Worm (Caenorhabditis elegans) whole organism, L1 larva: ENCODE results near the gene tag-325.

ENCODE experiments used
- C16A3.4 ChIP-seq: fragments of 150-350 bp; optimal IDR thresholded peaks from 2 replicates; lab custom pipeline; 2014; ENCODE audit warnings: missing biosample characterization, missing genetic modification characterization
- F16B12.6 ChIP-seq: fragments of 150-350 bp; optimal IDR thresholded peaks from 2 replicates; lab custom pipeline; 2014; ENCODE audit warnings: missing biosample characterization, missing genetic modification characterization
- Y116A8C.19 ChIP-seq: sonication (generic microtip); optimal IDR thresholded peaks from 2 replicates; lab custom pipeline; 2016; ENCODE audit warnings: missing compliant biosample characterization, missing genetic modification characterization, borderline replicate concordance
- aha-1 ChIP-seq: fragments of 150-350 bp; optimal IDR thresholded peaks from 2 replicates; lab custom pipeline; 2014; ENCODE audit warnings: missing biosample characterization, missing genetic modification characterization
- alr-1 ChIP-seq: fragments of 200-800 bp; sonication (Bioruptor generic); optimal IDR thresholded peaks from 2 replicates; lab custom pipeline; 2018; ENCODE audit warnings: borderline replicate concordance, mild to moderate bottlenecking, missing genetic modification characterization, missing compliant biosample characterization
- aly-2 ChIP-seq: fragments of 150-350 bp; optimal IDR thresholded peaks from 2 replicates; lab custom pipeline; 2014; ENCODE audit warnings: missing biosample characterization, missing genetic modification characterization
- blmp-1 ChIP-seq: fragments of 150-350 bp; optimal IDR thresholded peaks from 2 replicates; lab custom pipeline; 2014; ENCODE audit warnings: missing biosample characterization, missing genetic modification characterization
- ceh-8 ChIP-seq: fragments of 200-800 bp; sonication (Bioruptor generic); optimal IDR thresholded peaks from 2 replicates; lab custom pipeline; 2018; ENCODE audit warnings: mild to moderate bottlenecking, missing genetic modification characterization, moderate library complexity, missing compliant biosample characterization
- ceh-82 ChIP-seq, 3 experiments: fragments of 150-350 bp in 1 of 3; sonication (generic microtip) in 2 of 3; optimal IDR thresholded peaks; 2 replicates each; lab custom pipeline; 2014 to 2017; ENCODE audit warnings: missing biosample characterization in 3 of 3, missing genetic modification characterization in 3 of 3
- ceh-90 ChIP-seq: sonication (generic microtip); optimal IDR thresholded peaks from 2 replicates; lab custom pipeline; 2016; ENCODE audit warnings: missing genetic modification characterization, missing compliant biosample characterization
- dpl-1 ChIP-seq, 3 experiments: fragments of 150-350 bp in 2 of 3; sonication (generic microtip) in 1 of 3; optimal IDR thresholded peaks; 2 replicates each; lab custom pipeline; 2014 to 2017; ENCODE audit warnings: missing biosample characterization in 3 of 3, missing genetic modification characterization in 3 of 3, missing genetic modification reagents in 3 of 3
- dsc-1 ChIP-seq: sonication (generic microtip); optimal IDR thresholded peaks from 2 replicates; lab custom pipeline; 2016; ENCODE audit warnings: mild to moderate bottlenecking, missing genetic modification characterization, missing compliant biosample characterization
- efl-1 ChIP-seq, 4 experiments: fragments of 150-350 bp; optimal IDR thresholded peaks in 3 of 4; peaks in 1 of 4; 1 replicate in 1 of 4; 2 replicates in 3 of 4; lab custom pipeline; 2014; ENCODE audit warnings: missing biosample characterization in 2 of 4, missing genetic modification characterization in 2 of 4, missing genetic modification reagents in 2 of 4
- egl-13 ChIP-seq: sonication (generic microtip); optimal IDR thresholded peaks from 2 replicates; lab custom pipeline; 2016; ENCODE audit warnings: missing genotype, missing genetic modification reagents, missing genetic modification characterization, missing compliant biosample characterization
- elt-2 ChIP-seq: sonication (generic microtip); optimal IDR thresholded peaks from 2 replicates; lab custom pipeline; 2016; ENCODE audit warnings: missing genetic modification characterization, mild to moderate bottlenecking, inconsistent platforms, missing compliant biosample characterization, missing genetic modification reagents
- elt-3 ChIP-seq, 6 experiments: fragments of 150-350 bp in 1 of 6; sonication (generic microtip); optimal IDR thresholded peaks; 2 replicates each; lab custom pipeline; 2017 to 2018; ENCODE audit warnings: missing biosample characterization in 6 of 6, missing genetic modification characterization in 6 of 6, inconsistent platforms in 1 of 6
- ets-5 ChIP-seq: fragments of 200-800 bp; sonication (Bioruptor generic); IDR thresholded peaks from 2 replicates; pipeline ENCODE4 v1.3.6; 2022; ENCODE audit warnings: missing genetic modification characterization, missing compliant biosample characterization
- fkh-10 ChIP-seq: sonication (generic microtip); optimal IDR thresholded peaks from 2 replicates; lab custom pipeline; 2017; ENCODE audit warnings: missing biosample characterization, missing genetic modification reagents, missing genetic modification characterization
- hlh-17 ChIP-seq: fragments of 200-800 bp; sonication (Bioruptor generic); optimal IDR thresholded peaks from 2 replicates; lab custom pipeline; 2018; ENCODE audit warnings: missing genetic modification characterization, mild to moderate bottlenecking, missing compliant biosample characterization, moderate library complexity, borderline replicate concordance
- hlh-4 ChIP-seq: sonication (generic microtip); optimal IDR thresholded peaks from 2 replicates; lab custom pipeline; 2016; ENCODE audit warnings: mild to moderate bottlenecking, missing genetic modification characterization, missing compliant biosample characterization
- hpl-2 ChIP-seq: fragments of 150-350 bp; optimal IDR thresholded peaks from 2 replicates; lab custom pipeline; 2014; ENCODE audit warnings: missing biosample characterization, missing genetic modification reagents, missing genetic modification characterization
- irx-1 ChIP-seq: sonication (generic microtip); optimal IDR thresholded peaks from 2 replicates; lab custom pipeline; 2016; ENCODE audit warnings: missing genetic modification characterization, missing compliant biosample characterization
- jun-1 ChIP-seq: fragments of 150-350 bp; optimal IDR thresholded peaks from 2 replicates; lab custom pipeline; 2014; ENCODE audit warnings: missing biosample characterization, missing genetic modification reagents, missing genetic modification characterization
- lin-13 ChIP-seq: fragments of 150-350 bp; optimal IDR thresholded peaks from 2 replicates; lab custom pipeline; 2014; ENCODE audit warnings: missing biosample characterization, missing genetic modification reagents, missing genetic modification characterization
- lin-14 ChIP-seq: fragments of 200-800 bp; sonication (Bioruptor generic); optimal IDR thresholded peaks from 2 replicates; lab custom pipeline; 2018; ENCODE audit warnings: mild to moderate bottlenecking, missing genetic modification characterization, moderate library complexity, missing compliant biosample characterization
- lin-15B ChIP-seq: fragments of 150-350 bp; sonication (generic microtip); optimal IDR thresholded peaks from 3 replicates; lab custom pipeline; 2014; ENCODE audit warnings: missing biosample characterization, missing genetic modification characterization
- lin-35 ChIP-seq, 2 experiments: fragments of 150-350 bp; optimal IDR thresholded peaks; 2 replicates each; lab custom pipeline; 2014; ENCODE audit warnings: missing biosample characterization in 2 of 2, missing genetic modification characterization in 2 of 2, missing genetic modification reagents in 2 of 2
- lin-39 ChIP-seq: fragments of 150-350 bp; optimal IDR thresholded peaks from 2 replicates; lab custom pipeline; 2014; ENCODE audit warnings: missing biosample characterization, missing genetic modification reagents, missing genetic modification characterization
- lir-3 ChIP-seq: sonication (generic microtip); optimal IDR thresholded peaks from 2 replicates; lab custom pipeline; 2016; ENCODE audit warnings: mild to moderate bottlenecking, missing genetic modification characterization, moderate library complexity, missing compliant biosample characterization; ENCODE audit not compliant: poor library complexity
- lsy-2 ChIP-seq, 2 experiments: fragments of 150-350 bp; optimal IDR thresholded peaks; 2 replicates each; lab custom pipeline; 2014; ENCODE audit warnings: missing biosample characterization in 2 of 2, missing genetic modification characterization in 2 of 2
- mdl-1 ChIP-seq, 2 experiments: fragments of 150-350 bp; optimal IDR thresholded peaks; 2 replicates each; lab custom pipeline; 2014 to 2017; ENCODE audit warnings: missing biosample characterization in 2 of 2, missing genetic modification characterization in 2 of 2, inconsistent platforms in 1 of 2
- mef-2 ChIP-seq: fragments of 150-350 bp; optimal IDR thresholded peaks from 2 replicates; lab custom pipeline; 2014; ENCODE audit warnings: missing biosample characterization, missing genetic modification characterization
- nhr-11 ChIP-seq: fragments of 150-350 bp; optimal IDR thresholded peaks from 2 replicates; lab custom pipeline; 2014; ENCODE audit warnings: missing biosample characterization, missing genetic modification characterization
- nhr-12 ChIP-seq: sonication (generic microtip); optimal IDR thresholded peaks from 2 replicates; lab custom pipeline; 2017; ENCODE audit warnings: missing biosample characterization, missing genetic modification characterization
- nhr-19 ChIP-seq: fragments of 200-800 bp; sonication (Bioruptor generic); conservative IDR thresholded peaks from 2 replicates; pipeline ENCODE4 v1.3.6; 2022; ENCODE audit warnings: missing genetic modification characterization, missing compliant biosample characterization
- nhr-20 ChIP-seq: sonication (generic microtip); optimal IDR thresholded peaks from 2 replicates; lab custom pipeline; 2016; ENCODE audit warnings: mild to moderate bottlenecking, missing genetic modification characterization, missing compliant biosample characterization
- nhr-237 ChIP-seq: fragments of 150-350 bp; optimal IDR thresholded peaks from 2 replicates; lab custom pipeline; 2014; ENCODE audit warnings: missing biosample characterization, missing genetic modification characterization
- nhr-28 ChIP-seq: fragments of 150-350 bp; optimal IDR thresholded peaks from 2 replicates; lab custom pipeline; 2014; ENCODE audit warnings: missing biosample characterization, missing genetic modification characterization
- nhr-71 ChIP-seq: sonication (generic microtip); optimal IDR thresholded peaks from 2 replicates; lab custom pipeline; 2016; ENCODE audit warnings: mild to moderate bottlenecking, missing genetic modification characterization, moderate library complexity, missing compliant biosample characterization
- nhr-90 ChIP-seq: sonication (generic microtip); optimal IDR thresholded peaks from 2 replicates; lab custom pipeline; 2016; ENCODE audit warnings: mild to moderate bottlenecking, missing genetic modification characterization, missing compliant biosample characterization; ENCODE audit not compliant: poor library complexity
- pag-3 ChIP-seq: sonication (generic microtip); optimal IDR thresholded peaks from 2 replicates; lab custom pipeline; 2017; ENCODE audit warnings: missing genetic modification characterization, mild to moderate bottlenecking, missing compliant biosample characterization, antibody characterized with exemption, borderline replicate concordance; ENCODE audit not compliant: insufficient read depth
- rnt-1 ChIP-seq: sonication (generic microtip); optimal IDR thresholded peaks from 2 replicates; lab custom pipeline; 2016; ENCODE audit warnings: mild to moderate bottlenecking, missing genetic modification characterization, moderate library complexity, missing compliant biosample characterization
- snpc-4 ChIP-seq: fragments of 150-350 bp; optimal IDR thresholded peaks from 2 replicates; lab custom pipeline; 2014; ENCODE audit warnings: missing biosample characterization, missing genetic modification characterization
- snu-23 ChIP-seq: sonication (generic microtip); optimal IDR thresholded peaks from 2 replicates; lab custom pipeline; 2016; ENCODE audit warnings: missing genetic modification characterization, missing compliant biosample characterization
- sup-37 ChIP-seq: fragments of 200-800 bp; sonication (Bioruptor generic); optimal IDR thresholded peaks from 2 replicates; lab custom pipeline; 2018; ENCODE audit warnings: mild to moderate bottlenecking, missing genetic modification characterization, missing compliant biosample characterization
- tbx-2 ChIP-seq: sonication (generic microtip); optimal IDR thresholded peaks from 2 replicates; lab custom pipeline; 2016; ENCODE audit warnings: missing genetic modification characterization, missing compliant biosample characterization
- unc-130 ChIP-seq: fragments of 150-350 bp; optimal IDR thresholded peaks from 2 replicates; lab custom pipeline; 2017; ENCODE audit warnings: missing biosample characterization, missing genetic modification characterization, inconsistent platforms
- unc-62 ChIP-seq: fragments of 150-350 bp; optimal IDR thresholded peaks from 2 replicates; lab custom pipeline; 2014; ENCODE audit warnings: missing biosample characterization, missing genetic modification reagents, missing genetic modification characterization
- unc-86 ChIP-seq: sonication (generic microtip); optimal IDR thresholded peaks from 2 replicates; lab custom pipeline; 2016; ENCODE audit warnings: missing genetic modification characterization, missing compliant biosample characterization
- zag-1 ChIP-seq: fragments of 150-350 bp; optimal IDR thresholded peaks from 2 replicates; lab custom pipeline; 2014; ENCODE audit warnings: missing biosample characterization, missing genetic modification characterization
- ztf-4 ChIP-seq: fragments of 150-350 bp; optimal IDR thresholded peaks from 2 replicates; lab custom pipeline; 2014; ENCODE audit warnings: missing biosample characterization, missing genetic modification characterization

The tag-325 gene

ce11 chrIII:4754001-4754561, 42.6 kb upstream of the tag-325 start, which contains the start of the genes rps-0 and rbg-3 (continued):
- TF ChIP-seq nhr-28 (tag; lab: Kevin White, UChicago) (no peak), pag-3 (no peak), nhr-11 (tag; lab: Kevin White, UChicago) (peak; percentile 74), unc-86 (tag; lab: Kevin White, UChicago) (peak; percentile 88), nhr-12 (tag; lab: Kevin White, UChicago) (no peak), hpl-2 (GFP tag; lab: Kevin White, UChicago) (peak; percentile 55), rnt-1 (tag; lab: Kevin White, UChicago) (peak; percentile 92), blmp-1 (tag; lab: Kevin White, UChicago) (peak; percentile 89), lsy-2 (tag; optimal IDR thresholded peaks at IDR 0.05; lab: Kevin White, UChicago) (peak; percentile 97), Y116A8C.19 (tag; lab: Kevin White, UChicago) (no peak), lin-35 (GFP tag; optimal IDR thresholded peaks at IDR 0.05; lab: Kevin White, UChicago) (peak; percentile 92 to 95), ceh-82 (tag; optimal IDR thresholded peaks at IDR 0.05; lab: Kevin White, UChicago) (peak; percentile 93 to 94 (median 93)), elt-2 (peak; percentile 49), ceh-8 (GFP tag; lab: Kevin White, UChicago) (peak; percentile 90), nhr-71 (peak; percentile 97), alr-1 (no peak), unc-62 (GFP tag; lab: Kevin White, UChicago) (no peak), fkh-10 (GFP tag; lab: Kevin White, UChicago) (peak; percentile 42), snu-23 (GFP tag; lab: Kevin White, UChicago) (peak; percentile 96), mdl-1 (tag; optimal IDR thresholded peaks at IDR 0.05; lab: Kevin White, UChicago) (peak in 1 of 2 experiments; percentile 84), aly-2 (tag; lab: Kevin White, UChicago) (peak; percentile 66), irx-1 (tag; lab: Kevin White, UChicago) (peak; percentile 85), sup-37 (peak; percentile 38), C16A3.4 (peak; percentile 97), hlh-4 (tag; lab: Kevin White, UChicago) (no peak), hlh-17 (GFP tag; lab: Kevin White, UChicago) (no peak), snpc-4 (peak; percentile 47), elt-3 (tag; optimal IDR thresholded peaks at IDR 0.05; lab: Kevin White, UChicago) (peak in 5 of 6 experiments; percentile 13 to 90 (median 75)), F16B12.6 (tag; lab: Kevin White, UChicago) (peak; percentile 71), nhr-19 (GFP tag; lab: Robert Waterston, UW) (peak; percentile 93), ceh-90 (tag; lab: Kevin White, UChicago) (peak; percentile 20), dpl-1 (GFP tag; optimal IDR thresholded peaks at IDR 0.05; lab: Kevin White, UChicago) (peak; percentile 88 to 93 (median 93)), lin-39 (tag; lab: Kevin White, UChicago) (peak; percentile 77), lin-15B (tag; lab: Kevin White, UChicago) (peak; percentile 92), nhr-237 (tag; lab: Kevin White, UChicago) (peak; percentile 49), zag-1 (tag; lab: Kevin White, UChicago) (no peak), lin-14 (peak; percentile 95), lir-3 (tag; lab: Kevin White, UChicago) (peak; percentile 75), mef-2 (peak; percentile 57), egl-13 (peak; percentile 82), ets-5 (no peak), tbx-2 (peak; percentile 93), lin-13 (GFP tag; lab: Kevin White, UChicago) (peak; percentile 90), dsc-1 (tag; lab: Kevin White, UChicago) (peak; percentile 92), efl-1 (optimal IDR thresholded peaks at IDR 0.05; lab: Kevin White, UChicago) (peak; percentile 94 to 95), efl-1 (GFP tag; optimal IDR thresholded peaks at IDR 0.05 in 1 of 2; lab: Kevin White, UChicago) (peak; percentile 88 to 99), ztf-4 (tag; lab: Kevin White, UChicago) (peak; percentile 84), jun-1 (tag; lab: Kevin White, UChicago) (peak; percentile 90), nhr-20 (tag; lab: Kevin White, UChicago) (peak; percentile 91), nhr-90 (tag; lab: Kevin White, UChicago) (peak; percentile 89), unc-130 (tag; lab: Kevin White, UChicago) (peak; percentile 97), aha-1 (tag; lab: Kevin White, UChicago) (peak; percentile 2)
